1 fruit fly cellular context compared by ENCODE assay signal in genomic region chr2L:7047703-7048102, dm6.
TF ChIP-seq lines count a peak whose summit lies in the region.

No protein-coding gene starts in this region.

TF ChIP-seq in whole organism, embryonic, 481 proteins besides CTCF, POLR2A, EP300 and RAD21 (continued from another document):
- TF ChIP-seq tna (GFP tag; IDR thresholded peaks at IDR 0.05; lab: Robert Waterston, UW; ENCODE audit: partially characterized antibody) (no peak), CG17385 (GFP tag; optimal IDR thresholded peaks at IDR 0.05; lab: Kevin White, UChicago) (no peak), CG15479 (GFP tag; optimal IDR thresholded peaks at IDR 0.05; lab: Kevin White, UChicago) (no peak), so (GFP tag; IDR thresholded peaks at IDR 0.05; lab: Robert Waterston, UW) (no peak), CG5953 (GFP tag; IDR thresholded peaks at IDR 0.05; lab: Robert Waterston, UW) (no peak), CG1832 (GFP tag; optimal IDR thresholded peaks at IDR 0.05; lab: Kevin White, UChicago) (no peak), CG11093 (GFP tag; IDR thresholded peaks at IDR 0.05; lab: Robert Waterston, UW) (no peak), sob (GFP tag; IDR thresholded peaks at IDR 0.05; lab: Robert Waterston, UW) (peak; percentile 44; the same call in 1 of the 2 replicates), Oli (tag; optimal IDR thresholded peaks at IDR 0.05; lab: Kevin White, UChicago) (no peak), CG2120 (GFP tag; optimal IDR thresholded peaks at IDR 0.05; lab: Kevin White, UChicago) (peak; percentile 67), vvl (GFP tag; IDR thresholded peaks at IDR 0.05; lab: Robert Waterston, UW) (no peak), CG2129 (GFP tag; IDR thresholded peaks at IDR 0.05; lab: Robert Waterston, UW; ENCODE audit: partially characterized antibody) (no peak), CHES-1-like (GFP tag; optimal IDR thresholded peaks at IDR 0.05; lab: Kevin White, UChicago) (peak; percentile 1), CG9797 (GFP tag; optimal IDR thresholded peaks at IDR 0.05; lab: Kevin White, UChicago) (no peak), CrebB (tag; optimal IDR thresholded peaks at IDR 0.05; lab: Kevin White, UChicago) (peak; percentile 5), emc (GFP tag; optimal IDR thresholded peaks at IDR 0.05; lab: Kevin White, UChicago) (no peak), Atf3 (GFP tag; optimal IDR thresholded peaks at IDR 0.05; lab: Kevin White, UChicago) (no peak), pfk (GFP tag; optimal IDR thresholded peaks at IDR 0.05; lab: Kevin White, UChicago) (no peak), CG1647 (GFP tag; optimal IDR thresholded peaks at IDR 0.05; lab: Kevin White, UChicago) (no peak), Meics (GFP tag; optimal IDR thresholded peaks at IDR 0.05; lab: Kevin White, UChicago) (no peak), Dll (GFP tag; IDR thresholded peaks at IDR 0.05; lab: Robert Waterston, UW; ENCODE audit: partially characterized antibody) (no peak), CG1603 (tag; optimal IDR thresholded peaks at IDR 0.05; lab: Kevin White, UChicago) (no peak), CG11085 (GFP tag; IDR thresholded peaks at IDR 0.05; lab: Robert Waterston, UW) (peak; percentile 29; the same call in 1 of the 2 replicates), chinmo (GFP tag; IDR thresholded peaks at IDR 0.05; lab: Robert Waterston, UW; ENCODE audit: partially characterized antibody) (no peak), CG14667 (GFP tag; IDR thresholded peaks at IDR 0.05; lab: Robert Waterston, UW) (no peak), chif (GFP tag; optimal IDR thresholded peaks at IDR 0.05; lab: Kevin White, UChicago) (no peak), Dbx (GFP tag; IDR thresholded peaks at IDR 0.05; lab: Robert Waterston, UW) (peak; percentile 62), Vsx1 (GFP tag; optimal IDR thresholded peaks at IDR 0.05; lab: Kevin White, UChicago) (no peak), CG18599 (GFP tag; optimal IDR thresholded peaks at IDR 0.05; lab: Kevin White, UChicago) (no peak), pan (optimal IDR thresholded peaks at IDR 0.05; lab: Kevin White, UChicago) (no peak), pan (GFP tag; optimal IDR thresholded peaks at IDR 0.05 in 1 of 2, IDR thresholded peaks at IDR 0.05 in 1 of 2) (no peak), sqz (GFP tag; optimal IDR thresholded peaks at IDR 0.05; lab: Kevin White, UChicago) (no peak), Dek (tag; optimal IDR thresholded peaks at IDR 0.05; lab: Kevin White, UChicago) (no peak), CG10543 (GFP tag; optimal IDR thresholded peaks at IDR 0.05; lab: Kevin White, UChicago) (peak; percentile 59), Camta (GFP tag; optimal IDR thresholded peaks at IDR 0.05; lab: Kevin White, UChicago) (no peak), ken (GFP tag; IDR thresholded peaks at IDR 0.05; lab: Robert Waterston, UW) (no peak), cas (GFP tag; IDR thresholded peaks at IDR 0.05; lab: Robert Waterston, UW) (0 out of 2 replicates have a peak, but pooled peaks have one; percentile 11), lbe (GFP tag; optimal IDR thresholded peaks at IDR 0.05; lab: Kevin White, UChicago) (no peak), gfzf (GFP tag; optimal IDR thresholded peaks at IDR 0.05; lab: Kevin White, UChicago) (no peak), Jarid2 (GFP tag; optimal IDR thresholded peaks at IDR 0.05; lab: Kevin White, UChicago) (no peak), TFAM (GFP tag; optimal IDR thresholded peaks at IDR 0.05; lab: Kevin White, UChicago) (no peak), Med (GFP tag; lab: Kevin White, UChicago) (peak; percentile 55), CG14050 (GFP tag; IDR thresholded peaks at IDR 0.05; lab: Robert Waterston, UW) (no peak), Atf6 (GFP tag; IDR thresholded peaks at IDR 0.05; lab: Robert Waterston, UW) (peak; percentile 55), Sox100B (GFP tag; optimal IDR thresholded peaks at IDR 0.05; lab: Kevin White, UChicago) (no peak), CG16779 (GFP tag; IDR thresholded peaks at IDR 0.05; lab: Robert Waterston, UW) (no peak), CG9932 (GFP tag; IDR thresholded peaks at IDR 0.05; lab: Robert Waterston, UW) (peak; percentile 43), Doc3 (GFP tag; IDR thresholded peaks at IDR 0.05; lab: Robert Waterston, UW; ENCODE audit: partially characterized antibody) (no peak), odd (GFP tag; optimal IDR thresholded peaks at IDR 0.05; lab: Kevin White, UChicago) (no peak), CG11456 (GFP tag; IDR thresholded peaks at IDR 0.05; lab: Robert Waterston, UW) (peak; percentile 40; the same call in 1 of the 3 replicates), CG12769 (tag; optimal IDR thresholded peaks at IDR 0.05; lab: Kevin White, UChicago) (no peak), CG18262 (tag; optimal IDR thresholded peaks at IDR 0.05; lab: Kevin White, UChicago) (no peak), Rfx (GFP tag; IDR thresholded peaks at IDR 0.05; lab: Robert Waterston, UW) (peak; percentile 34; the same call in 1 of the 2 replicates), CG12659 (GFP tag; optimal IDR thresholded peaks at IDR 0.05; lab: Kevin White, UChicago) (peak; percentile 23), HLH3B (GFP tag; IDR thresholded peaks at IDR 0.05; lab: Robert Waterston, UW) (no peak), CG3726 (GFP tag; IDR thresholded peaks at IDR 0.05; lab: Robert Waterston, UW) (no peak), her (GFP tag; optimal IDR thresholded peaks at IDR 0.05; lab: Kevin White, UChicago) (no peak), repo (GFP tag; optimal IDR thresholded peaks at IDR 0.05; lab: Kevin White, UChicago) (no peak), Fer1 (GFP tag; optimal IDR thresholded peaks at IDR 0.05; lab: Kevin White, UChicago) (no peak), Kr (GFP tag; optimal IDR thresholded peaks at IDR 0.05; lab: Kevin White, UChicago) (no peak), lilli (GFP tag; optimal IDR thresholded peaks at IDR 0.05; lab: Kevin White, UChicago) (peak; percentile 23), CG11560 (tag; IDR thresholded peaks at IDR 0.05; lab: Robert Waterston, UW) (no peak), CG2875 (GFP tag; optimal IDR thresholded peaks at IDR 0.05; lab: Kevin White, UChicago) (no peak), CG10959 (GFP tag; IDR thresholded peaks at IDR 0.05; lab: Robert Waterston, UW) (no peak), Hmx (GFP tag; optimal IDR thresholded peaks at IDR 0.05; lab: Kevin White, UChicago) (no peak), CG14014 (GFP tag; IDR thresholded peaks at IDR 0.05; lab: Robert Waterston, UW) (0 out of 2 replicates have a peak, but pooled peaks have one; percentile 34), Hmr (GFP tag; optimal IDR thresholded peaks at IDR 0.05; lab: Kevin White, UChicago) (peak; percentile 60), rib (GFP tag; IDR thresholded peaks at IDR 0.05; lab: Robert Waterston, UW) (peak; percentile 47; the same call in 1 of the 2 replicates)
